Fruit fly (Drosophila melanogaster): ENCODE measurements around the gene CG32459.
A peak's percentile ranks its signal among the peaks of the same experiment; 100 is the strongest.

CG32459 gene

DNA sequence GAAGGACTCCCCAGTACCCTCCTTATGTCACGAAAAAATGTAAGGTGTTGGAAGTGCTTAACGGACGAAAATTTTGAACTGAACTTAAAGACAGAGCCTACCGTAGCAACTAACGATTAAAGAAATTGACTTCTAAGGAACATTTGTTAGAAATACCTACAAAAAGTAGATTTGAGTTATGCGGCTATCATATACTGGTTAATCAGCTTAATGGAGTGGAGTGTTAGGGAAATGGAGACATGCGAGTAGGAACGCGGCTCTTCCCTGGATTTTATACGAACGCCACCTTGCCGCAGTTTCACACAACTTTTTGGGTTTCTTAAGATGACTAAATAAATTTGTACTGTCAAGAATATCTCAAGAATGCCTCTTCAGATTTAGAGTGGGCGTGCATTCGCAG, 2.4 kb downstream of the CG32459 start, which contains the start of gene CG32462:
Gene CG32462, minus strand, starts transcription at position 101 of the 400 bp plus-strand sequence.
- TF ChIP-seq psq (optimal IDR thresholded peaks at IDR 0.05) (no peak), Dll (optimal IDR thresholded peaks at IDR 0.05) (no peak), usp (GFP tag; optimal IDR thresholded peaks at IDR 0.05) (no peak), CG8478 (optimal IDR thresholded peaks at IDR 0.05) (no peak), pan (optimal IDR thresholded peaks at IDR 0.05) (no peak), EcR (GFP tag; optimal IDR thresholded peaks at IDR 0.05) (no peak)

- TF ChIP-seq usp (GFP tag; optimal IDR thresholded peaks at IDR 0.05) (no peak), CG8478 (optimal IDR thresholded peaks at IDR 0.05) (no peak), Dll (optimal IDR thresholded peaks at IDR 0.05) (peak; percentile 91), EcR (GFP tag; optimal IDR thresholded peaks at IDR 0.05) (peak in 1 of 2 experiments; percentile 41)
Observed at dm6 chr3L:22851172-22852128, 4.4 kb downstream of the CG32459 start.

dm6 chr3L:22848940-22849339, 6.9 kb downstream of the CG32459 start:
- TF ChIP-seq psq (optimal IDR thresholded peaks at IDR 0.05) (no peak), pan (optimal IDR thresholded peaks at IDR 0.05) (no peak), usp (GFP tag; optimal IDR thresholded peaks at IDR 0.05) (no peak), CG8478 (optimal IDR thresholded peaks at IDR 0.05) (no peak), Dll (optimal IDR thresholded peaks at IDR 0.05) (no peak), EcR (GFP tag; optimal IDR thresholded peaks at IDR 0.05) (no peak)

DNA sequence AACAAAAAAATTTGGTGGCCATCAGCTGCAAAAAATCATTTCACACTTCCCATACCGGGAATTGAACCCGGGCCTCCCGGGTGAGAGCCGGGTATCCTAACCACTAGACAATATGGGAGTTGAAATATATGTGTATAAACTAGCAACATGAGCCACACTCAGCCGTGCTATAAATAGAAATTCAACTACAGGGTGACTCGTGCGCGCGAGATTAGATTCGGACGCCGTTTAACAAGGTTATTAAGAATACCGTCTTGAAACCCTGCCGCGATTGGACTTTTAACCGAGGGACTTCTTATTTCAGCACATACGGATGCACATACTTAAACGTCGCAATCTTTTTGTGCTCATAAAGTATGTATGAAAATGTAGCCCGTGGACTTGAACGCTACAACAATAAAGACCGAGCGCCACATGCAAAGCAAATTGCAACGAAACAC, 8.2 kb downstream of the CG32459 start:
- TF ChIP-seq usp (GFP tag; optimal IDR thresholded peaks at IDR 0.05) (no peak), CG8478 (optimal IDR thresholded peaks at IDR 0.05) (no peak), Dll (optimal IDR thresholded peaks at IDR 0.05) (no peak), EcR (GFP tag; optimal IDR thresholded peaks at IDR 0.05) (no peak), psq (optimal IDR thresholded peaks at IDR 0.05) (no peak), pan (optimal IDR thresholded peaks at IDR 0.05) (no peak)

DNA sequence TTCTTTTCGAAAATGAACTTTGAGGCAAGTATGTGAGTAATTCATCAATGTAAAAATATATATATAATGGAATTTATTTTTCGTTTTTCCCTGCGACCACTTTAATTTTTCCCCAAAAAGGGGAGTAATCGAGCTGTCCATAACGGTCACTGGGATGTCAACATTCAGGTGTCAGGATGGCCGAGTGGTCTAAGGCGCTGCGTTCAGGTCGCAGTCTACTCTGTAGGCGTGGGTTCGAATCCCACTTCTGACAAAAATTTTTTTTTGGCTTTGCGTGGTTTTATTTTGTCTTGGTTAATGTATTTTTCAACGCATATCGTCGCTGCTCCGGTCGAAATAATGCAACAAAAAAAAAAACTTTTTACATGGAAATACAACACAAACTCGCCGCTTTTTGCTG, 12.8 kb downstream of the CG32459 start:
- no peak for TF ChIP-seq Dll (optimal IDR thresholded peaks at IDR 0.05)
- no peak for TF ChIP-seq EcR (GFP tag; optimal IDR thresholded peaks at IDR 0.05)
- no peak for TF ChIP-seq psq (optimal IDR thresholded peaks at IDR 0.05)
- no peak for TF ChIP-seq pan (optimal IDR thresholded peaks at IDR 0.05)
- TF ChIP-seq CG8478 (optimal IDR thresholded peaks at IDR 0.05), result no peak
- TF ChIP-seq usp (GFP tag; optimal IDR thresholded peaks at IDR 0.05), result no peak

dm6 chr3L:22839726-22840228, 16.1 kb downstream of the CG32459 start:
- TF ChIP-seq usp (GFP tag; optimal IDR thresholded peaks at IDR 0.05) (no peak), CG8478 (optimal IDR thresholded peaks at IDR 0.05) (no peak), EcR (GFP tag; optimal IDR thresholded peaks at IDR 0.05) (peak; percentile 93 to 94), psq (optimal IDR thresholded peaks at IDR 0.05) (no peak), pan (optimal IDR thresholded peaks at IDR 0.05) (no peak), Dll (optimal IDR thresholded peaks at IDR 0.05) (peak; percentile 95)

- no peak for TF ChIP-seq Dll (optimal IDR thresholded peaks at IDR 0.05)
- TF ChIP-seq psq (optimal IDR thresholded peaks at IDR 0.05), result no peak
- TF ChIP-seq usp (GFP tag; optimal IDR thresholded peaks at IDR 0.05), result no peak
- no peak for TF ChIP-seq EcR (GFP tag; optimal IDR thresholded peaks at IDR 0.05)
- TF ChIP-seq pan (optimal IDR thresholded peaks at IDR 0.05), result no peak
- no peak for TF ChIP-seq CG8478 (optimal IDR thresholded peaks at IDR 0.05)
Observed at dm6 chr3L:22839243-22839642, 16.6 kb downstream of the CG32459 start.

- TF ChIP-seq CG8478 (optimal IDR thresholded peaks at IDR 0.05), result no peak
- TF ChIP-seq usp (GFP tag; optimal IDR thresholded peaks at IDR 0.05), result no peak
- TF ChIP-seq EcR (GFP tag; optimal IDR thresholded peaks at IDR 0.05), result peak in 1 of 2 experiments; percentile 34
Observed at dm6 chr3L:22837651-22838614, 17.9 kb downstream of the CG32459 start.

DNA sequence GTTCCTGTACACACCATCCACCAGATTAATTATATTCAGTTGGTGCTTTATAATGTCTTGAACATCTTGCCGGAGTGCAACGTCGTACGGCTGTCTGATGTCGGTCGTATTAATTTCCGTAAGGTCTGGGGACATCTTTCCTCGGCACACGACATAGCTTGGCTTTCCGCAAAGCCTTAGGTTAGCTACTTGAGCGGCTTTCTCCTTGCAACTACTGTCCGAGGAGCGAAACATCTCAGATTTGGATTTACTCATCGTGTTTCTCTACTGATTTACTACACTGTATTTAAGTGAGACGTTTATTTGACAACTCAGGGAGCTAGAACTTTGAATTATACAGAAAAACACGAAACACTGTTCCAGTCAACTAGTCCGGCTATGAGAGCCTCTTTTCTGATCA, 19.1 kb downstream of the CG32459 start, which contains the start of the genes CG11226 and CG45428:
Gene CG11226, plus strand, starts transcription at position 301 of the 400 bp plus-strand sequence.
Gene CG45428, minus strand, starts transcription at position 303 of the 400 bp plus-strand sequence.
- TF ChIP-seq EcR (GFP tag; optimal IDR thresholded peaks at IDR 0.05) (no peak), psq (optimal IDR thresholded peaks at IDR 0.05) (no peak), usp (GFP tag; optimal IDR thresholded peaks at IDR 0.05) (no peak), CG8478 (optimal IDR thresholded peaks at IDR 0.05) (no peak), Dll (optimal IDR thresholded peaks at IDR 0.05) (no peak), pan (optimal IDR thresholded peaks at IDR 0.05) (no peak)

DNA sequence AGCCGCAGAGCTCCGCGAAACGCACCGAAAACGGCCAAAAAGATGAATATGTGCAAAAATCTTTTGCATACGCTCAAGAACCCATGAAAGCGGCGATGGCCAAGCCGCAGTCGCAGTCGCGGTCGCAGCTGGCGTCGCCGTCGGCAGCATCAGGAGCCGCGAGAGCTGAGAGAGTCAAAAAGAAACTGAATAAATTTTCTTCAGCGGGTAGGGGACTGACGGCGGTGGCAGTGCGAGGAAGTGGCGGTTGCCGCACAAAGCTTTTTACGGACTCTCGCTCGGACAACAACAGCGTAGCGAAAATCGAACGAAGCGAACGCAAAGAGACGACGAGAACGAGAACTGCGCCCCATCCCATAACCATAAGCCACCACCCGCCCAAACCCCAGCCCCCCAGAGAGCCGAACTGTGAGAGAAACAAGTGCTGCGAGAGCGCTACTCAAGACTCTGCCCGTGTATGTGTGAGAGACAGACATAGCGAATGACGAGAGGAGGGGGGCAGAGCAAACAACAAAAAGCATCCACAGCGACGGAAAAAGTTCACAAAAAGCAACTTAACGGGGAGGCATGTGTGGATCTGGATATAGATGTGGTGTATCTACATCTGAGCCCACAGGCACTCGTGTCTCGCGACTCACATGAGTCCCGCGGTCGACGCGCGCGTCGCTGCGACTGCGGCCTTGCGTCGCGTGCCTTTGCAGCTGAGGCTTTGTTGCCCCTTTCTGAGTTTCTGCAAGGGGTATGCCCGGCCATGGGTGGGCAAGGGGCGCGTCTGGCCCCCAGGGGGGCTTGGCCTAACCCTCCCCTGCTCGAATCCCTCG, 20.5 kb downstream of the CG32459 start, which contains the start of gene jim:
Gene jim, minus strand, starts transcription at position 51 of the 821 bp plus-strand sequence.
- TF ChIP-seq pan (optimal IDR thresholded peaks at IDR 0.05) (no peak), CG8478 (optimal IDR thresholded peaks at IDR 0.05) (no peak), EcR (GFP tag; optimal IDR thresholded peaks at IDR 0.05) (peak in 1 of 2 experiments; percentile 43), psq (optimal IDR thresholded peaks at IDR 0.05) (no peak), Dll (optimal IDR thresholded peaks at IDR 0.05) (peak; percentile 99)
